Fruit fly (Drosophila melanogaster) whole organism, embryonic: ENCODE measurements around the gene CG44094.
A peak's percentile ranks its signal among the peaks of the same experiment; 100 is the strongest.

Experiments
- Atf-2 ChIP-seq: fragments of 200-800 bp; sonication (Bioruptor generic); optimal IDR thresholded peaks from 2 replicates; lab custom pipeline; 2016; ENCODE audit warnings: missing biosample characterization, missing genetic modification characterization
- CG10543 ChIP-seq: fragments of 200-800 bp; sonication (Bioruptor generic); optimal IDR thresholded peaks from 3 replicates; lab custom pipeline; 2017; ENCODE audit warnings: missing biosample characterization, mild to moderate bottlenecking, missing genetic modification characterization, moderate library complexity
- CG10654 ChIP-seq: fragments of 200-800 bp; sonication (Bioruptor generic); optimal IDR thresholded peaks from 2 replicates; lab custom pipeline; 2016; ENCODE audit warnings: missing biosample characterization, missing genetic modification characterization
- CG11723 ChIP-seq: fragments of 200-800 bp; sonication (Bioruptor generic); optimal IDR thresholded peaks from 2 replicates; lab custom pipeline; 2017; ENCODE audit warnings: missing biosample characterization, mild to moderate bottlenecking, missing genetic modification characterization
- CG12155 ChIP-seq: fragments of 200-800 bp; sonication (Bioruptor generic); optimal IDR thresholded peaks from 3 replicates; lab custom pipeline; 2016; ENCODE audit warnings: missing biosample characterization, missing genetic modification characterization
- CG13287 ChIP-seq: fragments of 200-800 bp; sonication (Bioruptor generic); IDR thresholded peaks from 2 replicates; pipeline ENCODE4 v1.3.6; 2022; ENCODE audit warnings: missing biosample characterization, missing genetic modification characterization; ENCODE audit not compliant: partially characterized antibody
- CG17328 ChIP-seq: fragments of 200-800 bp; sonication (Bioruptor generic); IDR thresholded peaks from 2 replicates; pipeline ENCODE4 v1.3.6; 2022; ENCODE audit warnings: missing biosample characterization, missing genetic modification characterization
- CG17829 ChIP-seq: fragments of 200-800 bp; optimal IDR thresholded peaks from 2 replicates; lab custom pipeline; 2019; ENCODE audit warnings: missing biosample characterization, mild to moderate bottlenecking, missing genetic modification characterization, moderate library complexity
- CG17912 ChIP-seq: fragments of 200-800 bp; sonication (Bioruptor generic); optimal IDR thresholded peaks from 2 replicates; lab custom pipeline; 2018; ENCODE audit warnings: missing biosample characterization, mild to moderate bottlenecking, missing genetic modification characterization
- CG2120 ChIP-seq: fragments of 200-800 bp; sonication (Bioruptor generic); optimal IDR thresholded peaks from 3 replicates; lab custom pipeline; 2016; ENCODE audit warnings: missing biosample characterization, missing genetic modification characterization
- CG31365 ChIP-seq: fragments of 200-800 bp; sonication (Bioruptor generic); optimal IDR thresholded peaks from 2 replicates; lab custom pipeline; 2018; ENCODE audit warnings: missing biosample characterization, mild to moderate bottlenecking, missing genetic modification characterization
- CG32532 ChIP-seq: fragments of 200-800 bp; sonication (Bioruptor generic); IDR thresholded peaks from 2 replicates; pipeline ENCODE4 v1.3.6; 2022; ENCODE audit warnings: missing biosample characterization, missing genetic modification characterization
- CG4360 ChIP-seq: fragments of 200-800 bp; sonication (Bioruptor generic); IDR thresholded peaks from 2 replicates; pipeline ENCODE4 v1.3.6; 2022; ENCODE audit warnings: missing biosample characterization, missing genetic modification characterization
- CG4424 ChIP-seq: fragments of 200-800 bp; sonication (Bioruptor generic); optimal IDR thresholded peaks from 3 replicates; lab custom pipeline; 2016; ENCODE audit warnings: missing biosample characterization, missing genetic modification characterization
- CG4820 ChIP-seq: fragments of 200-800 bp; sonication (Bioruptor generic); optimal IDR thresholded peaks from 3 replicates; lab custom pipeline; 2016; ENCODE audit warnings: missing biosample characterization, missing genetic modification characterization
- CG6854 ChIP-seq: fragments of 200-800 bp; sonication (Bioruptor generic); optimal IDR thresholded peaks from 3 replicates; lab custom pipeline; 2017; ENCODE audit warnings: missing biosample characterization, mild to moderate bottlenecking, missing genetic modification characterization
- CHES-1-like ChIP-seq: fragments of 200-800 bp; sonication (Bioruptor generic); optimal IDR thresholded peaks from 2 replicates; lab custom pipeline; 2016; ENCODE audit warnings: missing biosample characterization, missing genetic modification characterization
- D19B ChIP-seq: fragments of 200-800 bp; sonication (Bioruptor generic); optimal IDR thresholded peaks from 2 replicates; lab custom pipeline; 2017; ENCODE audit warnings: missing biosample characterization, mild to moderate bottlenecking, missing genetic modification characterization
- Doc3 ChIP-seq: fragments of 200-800 bp; sonication (Bioruptor generic); IDR thresholded peaks from 3 replicates; pipeline ENCODE4 v1.3.6; 2022; ENCODE audit warnings: missing biosample characterization, missing genetic modification characterization; ENCODE audit not compliant: partially characterized antibody
- Dp ChIP-seq: fragments of 200-800 bp; sonication (Bioruptor generic); optimal IDR thresholded peaks from 2 replicates; lab custom pipeline; 2018; ENCODE audit warnings: missing biosample characterization, mild to moderate bottlenecking, missing genetic modification characterization, moderate library complexity
- E2f2 ChIP-seq: fragments of 200-800 bp; sonication (Bioruptor generic); IDR thresholded peaks from 2 replicates; pipeline ENCODE4 v1.3.6; 2022; ENCODE audit warnings: missing biosample characterization, missing genetic modification characterization
- Hmr ChIP-seq: fragments of 200-800 bp; sonication (Bioruptor generic); optimal IDR thresholded peaks from 3 replicates; lab custom pipeline; 2017; ENCODE audit warnings: mild to moderate bottlenecking, missing biosample characterization, missing genetic modification reagents, missing genetic modification characterization
- Hr51 ChIP-seq, 2 experiments: fragments of 200-800 bp; sonication (Bioruptor generic); optimal IDR thresholded peaks; 2 replicates in 1 of 2; 3 replicates in 1 of 2; lab custom pipeline; 2016 to 2018; ENCODE audit warnings: missing biosample characterization in 2 of 2, missing genetic modification characterization in 2 of 2, mild to moderate bottlenecking in 1 of 2, moderate library complexity in 1 of 2
- Jarid2 ChIP-seq: fragments of 200-800 bp; sonication (Bioruptor generic); optimal IDR thresholded peaks from 3 replicates; lab custom pipeline; 2017; ENCODE audit warnings: mild to moderate bottlenecking, missing biosample characterization, missing genetic modification reagents, missing genetic modification characterization
- Lim3 ChIP-seq: fragments of 200-800 bp; sonication (Bioruptor generic); IDR thresholded peaks from 2 replicates; pipeline ENCODE4 v1.3.6; 2022; ENCODE audit warnings: missing biosample characterization, missing genetic modification characterization
- MBD-R2 ChIP-seq: fragments of 200-800 bp; sonication (Bioruptor generic); IDR thresholded peaks from 2 replicates; pipeline ENCODE4 v1.3.6; 2022; ENCODE audit warnings: missing biosample characterization, missing genetic modification characterization
- Oaz ChIP-seq: fragments of 200-800 bp; sonication (Bioruptor generic); IDR thresholded peaks from 2 replicates; pipeline ENCODE4 v1.3.6; 2022; ENCODE audit warnings: missing biosample characterization, missing genetic modification characterization
- Side ChIP-seq: fragments of 200-800 bp; sonication (Bioruptor generic); optimal IDR thresholded peaks from 2 replicates; lab custom pipeline; 2016; ENCODE audit warnings: missing biosample characterization, missing genetic modification characterization
- Sox102F ChIP-seq: fragments of 200-800 bp; sonication (Bioruptor generic); optimal IDR thresholded peaks from 2 replicates; lab custom pipeline; 2018; ENCODE audit warnings: missing biosample characterization, mild to moderate bottlenecking, missing genetic modification characterization, moderate library complexity
- Spps ChIP-seq: fragments of 200-800 bp; sonication (Bioruptor generic); optimal IDR thresholded peaks from 2 replicates; lab custom pipeline; 2018; ENCODE audit warnings: missing biosample characterization, mild to moderate bottlenecking, missing genetic modification characterization
- amos ChIP-seq: fragments of 200-800 bp; sonication (Bioruptor generic); IDR thresholded peaks from 2 replicates; pipeline ENCODE4 v1.3.6; 2022; ENCODE audit warnings: missing biosample characterization, missing genetic modification characterization; ENCODE audit not compliant: partially characterized antibody
- bbx ChIP-seq: fragments of 200-800 bp; sonication (Bioruptor generic); IDR thresholded peaks from 2 replicates; pipeline ENCODE4 v1.3.6; 2022; ENCODE audit warnings: missing biosample characterization, missing genetic modification characterization; ENCODE audit not compliant: partially characterized antibody
- bsh ChIP-seq, 2 experiments: fragments of 200-800 bp; sonication (Bioruptor generic); optimal IDR thresholded peaks; 2 replicates each; lab custom pipeline; 2017 to 2018; ENCODE audit warnings: mild to moderate bottlenecking in 2 of 2, missing biosample characterization in 2 of 2, missing genetic modification characterization in 2 of 2, moderate library complexity in 1 of 2
- caup ChIP-seq: fragments of 200-800 bp; sonication (Bioruptor generic); optimal IDR thresholded peaks from 3 replicates; lab custom pipeline; 2017; ENCODE audit warnings: missing biosample characterization, mild to moderate bottlenecking, missing genetic modification characterization, moderate library complexity; ENCODE audit not compliant: severe bottlenecking
- cg ChIP-seq: fragments of 200-800 bp; sonication (Bioruptor generic); optimal IDR thresholded peaks from 3 replicates; lab custom pipeline; 2019; ENCODE audit warnings: missing biosample characterization, mild to moderate bottlenecking, missing genetic modification characterization, moderate library complexity
- chn ChIP-seq: fragments of 200-800 bp; sonication (Bioruptor generic); optimal IDR thresholded peaks from 2 replicates; lab custom pipeline; 2016; ENCODE audit warnings: missing biosample characterization, missing genetic modification characterization
- hbn ChIP-seq: fragments of 200-800 bp; sonication (Bioruptor generic); IDR thresholded peaks from 2 replicates; pipeline ENCODE4 v1.3.6; 2022; ENCODE audit warnings: missing biosample characterization, missing genetic modification characterization; ENCODE audit not compliant: partially characterized antibody
- her ChIP-seq: fragments of 200-800 bp; sonication (Bioruptor generic); optimal IDR thresholded peaks from 2 replicates; lab custom pipeline; 2016; ENCODE audit warnings: missing biosample characterization, missing genetic modification characterization
- inv ChIP-seq: fragments of 200-800 bp; sonication (Bioruptor generic); IDR thresholded peaks from 2 replicates; pipeline ENCODE4 v1.3.6; 2022; ENCODE audit warnings: missing biosample characterization, missing genetic modification characterization; ENCODE audit not compliant: partially characterized antibody
- knrl ChIP-seq: fragments of 200-800 bp; sonication (Bioruptor generic); IDR thresholded peaks from 3 replicates; pipeline ENCODE4 v1.3.6; 2022; ENCODE audit warnings: missing biosample characterization, missing genetic modification characterization; ENCODE audit not compliant: partially characterized antibody
- mam ChIP-seq: fragments of 200-800 bp; sonication (Bioruptor generic); optimal IDR thresholded peaks from 3 replicates; lab custom pipeline; 2016; ENCODE audit warnings: missing biosample characterization, missing genetic modification characterization
- nmo ChIP-seq: fragments of 200-800 bp; sonication (Bioruptor generic); optimal IDR thresholded peaks from 2 replicates; lab custom pipeline; 2018; ENCODE audit warnings: missing biosample characterization, mild to moderate bottlenecking, missing genetic modification characterization, moderate library complexity
- tll ChIP-seq, 2 experiments: fragments of 200-800 bp in 1 of 2; fragments of >200 bp in 1 of 2; sonication (Bioruptor generic) in 1 of 2; optimal IDR thresholded peaks; 2 replicates each; lab custom pipeline; 2017 to 2019; ENCODE audit warnings: missing biosample characterization in 2 of 2, missing genetic modification characterization in 2 of 2, mild to moderate bottlenecking in 1 of 2, moderate library complexity in 1 of 2
- trem ChIP-seq: fragments of 200-800 bp; optimal IDR thresholded peaks from 3 replicates; lab custom pipeline; 2019; ENCODE audit warnings: missing biosample characterization, mild to moderate bottlenecking, missing genetic modification characterization, moderate library complexity
- trh ChIP-seq: fragments of 200-800 bp; sonication (Bioruptor generic); optimal IDR thresholded peaks from 2 replicates; lab custom pipeline; 2016; ENCODE audit warnings: missing biosample characterization, missing genetic modification characterization
- vvl ChIP-seq: fragments of 200-800 bp; sonication (Bioruptor generic); IDR thresholded peaks from 2 replicates; pipeline ENCODE4 v1.3.6; 2022; ENCODE audit warnings: missing biosample characterization, missing genetic modification characterization
- wor ChIP-seq: fragments of 200-800 bp; sonication (Bioruptor generic); IDR thresholded peaks from 2 replicates; pipeline ENCODE4 v1.3.6; 2022; ENCODE audit warnings: missing biosample characterization, missing genetic modification characterization

Gene CG44094

dm6 chr3R:14576511-14576691 is at the start of gene CG44094:
Gene CG44094, minus strand, starts transcription at chr3R:14576611.
- no peak for TF ChIP-seq CG31365 (tag; lab: Kevin White, UChicago)
- TF ChIP-seq caup (GFP tag; lab: Kevin White, UChicago), result no peak
- TF ChIP-seq CG4820, result no peak
- TF ChIP-seq Spps (tag; lab: Kevin White, UChicago), result no peak
- TF ChIP-seq CG17328 (GFP tag; lab: Robert Waterston, UW), result no peak
- TF ChIP-seq her (GFP tag; lab: Kevin White, UChicago), result no peak
- no peak for TF ChIP-seq CG10654 (GFP tag; lab: Kevin White, UChicago)
- no peak for TF ChIP-seq CG11723
- TF ChIP-seq Oaz (GFP tag; lab: Robert Waterston, UW), result no peak
- TF ChIP-seq wor (GFP tag; lab: Robert Waterston, UW), result no peak
- no peak for TF ChIP-seq Doc3 (GFP tag; lab: Robert Waterston, UW)
- TF ChIP-seq CHES-1-like (GFP tag; lab: Kevin White, UChicago), result no peak
- TF ChIP-seq CG4360 (GFP tag; lab: Robert Waterston, UW), result no peak
- TF ChIP-seq Lim3 (GFP tag; lab: Robert Waterston, UW), result no peak
- no peak for TF ChIP-seq vvl

- TF ChIP-seq Hr51 (GFP tag; optimal IDR thresholded peaks at IDR 0.05; lab: Kevin White, UChicago) (no peak), CG17829 (tag; lab: Kevin White, UChicago) (peak; percentile 67), CG6854 (GFP tag; lab: Kevin White, UChicago) (no peak), CG2120 (GFP tag; lab: Kevin White, UChicago) (peak; percentile 38), mam (GFP tag; lab: Kevin White, UChicago) (peak; percentile 24), CG32532 (GFP tag; lab: Robert Waterston, UW) (peak; percentile 19; the same call in 1 of the 2 replicates), bbx (peak; percentile 62), Hmr (peak; percentile 61), D19B (peak; percentile 74), cg (peak; percentile 84), CG17912 (GFP tag; lab: Kevin White, UChicago) (peak; percentile 40), Atf-2 (no peak), Sox102F (no peak), Side (GFP tag; lab: Kevin White, UChicago) (peak; percentile 31), bsh (GFP tag; optimal IDR thresholded peaks at IDR 0.05; lab: Kevin White, UChicago) (peak in 1 of 2 experiments; percentile 11), E2f2 (GFP tag; lab: Robert Waterston, UW) (peak; percentile 53), CG13287 (GFP tag; lab: Robert Waterston, UW) (peak; percentile 64), knrl (GFP tag; lab: Robert Waterston, UW) (peak; percentile 51; the same call in 2 of the 3 replicates), MBD-R2 (GFP tag; lab: Robert Waterston, UW) (peak; percentile 69), inv (GFP tag; lab: Robert Waterston, UW) (peak; percentile 44; the same call in 1 of the 2 replicates), trh (GFP tag; lab: Kevin White, UChicago) (no peak), chn (peak; percentile 43), trem (tag; lab: Kevin White, UChicago) (peak; percentile 77), CG10543 (GFP tag; lab: Kevin White, UChicago) (peak; percentile 50), Jarid2 (GFP tag; lab: Kevin White, UChicago) (peak; percentile 57), nmo (peak; percentile 59), CG4424 (GFP tag; lab: Kevin White, UChicago) (peak; percentile 11), CG12155 (GFP tag; lab: Kevin White, UChicago) (no peak), hbn (GFP tag; lab: Robert Waterston, UW) (peak; percentile 55), Dp (peak; percentile 34), tll (GFP tag; optimal IDR thresholded peaks at IDR 0.05; lab: Kevin White, UChicago) (peak in 1 of 2 experiments; percentile 4), amos (GFP tag; lab: Robert Waterston, UW) (peak; percentile 69)
These were observed 49.1 kb upstream of the CG44094 start, which contains the start of the genes put and His4r for dm6 chr3R:14625215-14626156. Gene put, minus strand, starts transcription at chr3R:14625703. Gene His4r, plus strand, starts transcription at chr3R:14625755.
